Fruit fly (Drosophila melanogaster): ENCODE data around the gene CG10920.

The CG10920 gene

dm6 chrX:7893411-7894122 is 39.5 kb upstream of the CG10920 start, which contains the start of the genes CG45089, ND-MNLL and p115 (continued):
- TF ChIP-seq CG42726 (GFP tag; IDR thresholded peaks at IDR 0.05; ENCODE audit: partially characterized antibody) (no peak), dmrt11E (tag; optimal IDR thresholded peaks at IDR 0.05) (peak; percentile 56), ato (GFP tag; IDR thresholded peaks at IDR 0.05; ENCODE audit: partially characterized antibody) (no peak), CG11695 (GFP tag; IDR thresholded peaks at IDR 0.05) (0 out of 3 replicates have a peak, but pooled peaks have one; percentile 9), Camta (GFP tag; optimal IDR thresholded peaks at IDR 0.05) (no peak), CG3847 (GFP tag; IDR thresholded peaks at IDR 0.05) (peak; percentile 60), Sox100B (GFP tag; optimal IDR thresholded peaks at IDR 0.05) (peak; percentile 45), gro (GFP tag; optimal IDR thresholded peaks at IDR 0.05) (peak; percentile 20), Mrtf (GFP tag; IDR thresholded peaks at IDR 0.05) (no peak), nerfin-2 (GFP tag; IDR thresholded peaks at IDR 0.05; ENCODE audit: partially characterized antibody) (no peak), CG16863 (GFP tag; optimal IDR thresholded peaks at IDR 0.05) (no peak), CG12236 (GFP tag; optimal IDR thresholded peaks at IDR 0.05) (no peak), nmo (GFP tag; optimal IDR thresholded peaks at IDR 0.05) (peak; percentile 73), Oli (tag; optimal IDR thresholded peaks at IDR 0.05) (no peak), Mad (GFP tag; optimal IDR thresholded peaks at IDR 0.05) (no peak), HLH3B (GFP tag; IDR thresholded peaks at IDR 0.05) (peak; percentile 30; the same call in 1 of the 2 replicates), Myb (GFP tag; optimal IDR thresholded peaks at IDR 0.05) (peak; percentile 20), Hr39 (optimal IDR thresholded peaks at IDR 0.05) (no peak), Sox102F (GFP tag; optimal IDR thresholded peaks at IDR 0.05) (peak; percentile 55), dati (GFP tag; IDR thresholded peaks at IDR 0.05) (no peak), ERR (GFP tag; optimal IDR thresholded peaks at IDR 0.05) (no peak), gt (GFP tag; IDR thresholded peaks at IDR 0.05) (no peak), onecut (GFP tag; IDR thresholded peaks at IDR 0.05) (0 out of 2 replicates have a peak, but pooled peaks have one; percentile 6), dysf (GFP tag; IDR thresholded peaks at IDR 0.05) (peak; percentile 50; the same call in 1 of the 3 replicates), ac (GFP tag; optimal IDR thresholded peaks at IDR 0.05) (no peak), CG30020 (tag; optimal IDR thresholded peaks at IDR 0.05) (peak; percentile 67), CG1024 (GFP tag; IDR thresholded peaks at IDR 0.05) (0 out of 2 replicates have a peak, but pooled peaks have one; percentile 31), CG2889 (GFP tag; IDR thresholded peaks at IDR 0.05) (no peak), CG31388 (GFP tag; optimal IDR thresholded peaks at IDR 0.05) (peak; percentile 6), CG9932 (GFP tag; IDR thresholded peaks at IDR 0.05) (peak; percentile 84), slp2 (GFP tag; optimal IDR thresholded peaks at IDR 0.05) (no peak), eve (GFP tag; optimal IDR thresholded peaks at IDR 0.05) (no peak), Hmr (GFP tag; optimal IDR thresholded peaks at IDR 0.05) (peak; percentile 40), CG2199 (GFP tag; IDR thresholded peaks at IDR 0.05) (no peak), CG3726 (GFP tag; IDR thresholded peaks at IDR 0.05) (no peak), rib (GFP tag; IDR thresholded peaks at IDR 0.05) (no peak), croc (GFP tag; conservative IDR thresholded peaks at IDR 0.05) (no peak), grau (tag; optimal IDR thresholded peaks at IDR 0.05) (peak; percentile 61), BEAF-32 (GFP tag; optimal IDR thresholded peaks at IDR 0.05) (peak; percentile 75), ken (GFP tag; IDR thresholded peaks at IDR 0.05) (peak; percentile 46; the same call in 2 of the 3 replicates), CG9727 (GFP tag; optimal IDR thresholded peaks at IDR 0.05) (peak; percentile 71), gfzf (GFP tag; optimal IDR thresholded peaks at IDR 0.05) (peak; percentile 12), CG4328 (GFP tag; optimal IDR thresholded peaks at IDR 0.05) (peak; percentile 63), CG18476 (GFP tag; optimal IDR thresholded peaks at IDR 0.05) (peak; percentile 33), CG13296 (GFP tag; optimal IDR thresholded peaks at IDR 0.05) (peak; percentile 59), CG15073 (GFP tag; optimal IDR thresholded peaks at IDR 0.05) (no peak), shn (GFP tag; optimal IDR thresholded peaks at IDR 0.05) (peak; percentile 14), fu2 (GFP tag; optimal IDR thresholded peaks at IDR 0.05) (peak; percentile 20), CG15011 (GFP tag; optimal IDR thresholded peaks at IDR 0.05) (no peak), Meics (GFP tag; optimal IDR thresholded peaks at IDR 0.05) (peak; percentile 33)
